Worm (Caenorhabditis elegans): Measurements from ENCODE around the gene R05C11.2.

The R05C11.2 gene

DNA sequence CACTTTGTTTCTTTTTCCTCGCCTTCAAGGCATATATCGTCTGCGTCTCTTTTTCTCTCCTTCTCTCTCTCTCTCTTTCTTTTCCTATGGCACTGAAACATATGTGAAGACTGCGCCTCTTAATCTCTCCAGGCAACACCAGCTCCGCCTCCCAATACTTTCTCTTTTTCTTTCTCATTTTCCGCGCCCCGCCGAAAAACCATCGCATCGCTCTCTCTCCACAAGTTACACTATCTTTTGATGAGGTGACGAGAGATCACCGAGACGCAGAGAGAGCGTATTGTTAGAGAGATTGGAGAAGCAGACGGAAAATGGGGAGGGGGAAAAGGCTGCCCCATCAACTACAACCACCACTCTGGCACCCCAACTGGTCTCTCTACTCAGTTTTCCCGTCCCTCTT, 10.1 kb downstream of the R05C11.2 start:
- TF ChIP-seq mbf-1 (tag; optimal IDR thresholded peaks at IDR 0.05) (no peak), nhr-21 (tag; optimal IDR thresholded peaks at IDR 0.05) (peak; percentile 61), nhr-10 (tag; optimal IDR thresholded peaks at IDR 0.05) (no peak), crh-2 (tag; optimal IDR thresholded peaks at IDR 0.05) (peak; percentile 89), nhr-129 (tag; optimal IDR thresholded peaks at IDR 0.05) (peak; percentile 90), nhr-6 (tag; optimal IDR thresholded peaks at IDR 0.05) (peak; percentile 75), unc-39 (tag; optimal IDR thresholded peaks at IDR 0.05) (no peak), dmd-4 (tag; optimal IDR thresholded peaks at IDR 0.05) (peak; percentile 56), nhr-237 (tag; optimal IDR thresholded peaks at IDR 0.05) (no peak), lin-13 (GFP tag; optimal IDR thresholded peaks at IDR 0.05) (peak; percentile 82), egl-27 (tag; optimal IDR thresholded peaks at IDR 0.05) (peak; percentile 75), unc-62 (GFP tag; optimal IDR thresholded peaks at IDR 0.05) (peak; percentile 24), fos-1 (tag; optimal IDR thresholded peaks at IDR 0.05) (peak; percentile 76), ZK546.5 (tag; optimal IDR thresholded peaks at IDR 0.05) (no peak), unc-55 (GFP tag; optimal IDR thresholded peaks at IDR 0.05) (peak; percentile 87), nhr-11 (tag; optimal IDR thresholded peaks at IDR 0.05) (peak; percentile 12), ama-1 (optimal IDR thresholded peaks at IDR 0.05) (peak; percentile 41), sem-4 (tag; optimal IDR thresholded peaks at IDR 0.05) (peak; percentile 81), zag-1 (tag; optimal IDR thresholded peaks at IDR 0.05) (peak; percentile 91), ztf-4 (tag; optimal IDR thresholded peaks at IDR 0.05) (peak; percentile 60), Y55F3AM.14 (GFP tag; optimal IDR thresholded peaks at IDR 0.05) (peak; percentile 62), nhr-12 (tag; optimal IDR thresholded peaks at IDR 0.05) (no peak), nhr-77 (tag; optimal IDR thresholded peaks at IDR 0.05) (no peak), sma-9 (GFP tag; optimal IDR thresholded peaks at IDR 0.05) (peak; percentile 86), sma-9 (tag; optimal IDR thresholded peaks at IDR 0.05) (no peak), F13H6.1 (tag; optimal IDR thresholded peaks at IDR 0.05) (peak; percentile 93), ztf-1 (GFP tag; conservative IDR thresholded peaks at IDR 0.05) (no peak), nhr-23 (tag; optimal IDR thresholded peaks at IDR 0.05) (no peak), gmeb-1 (tag; optimal IDR thresholded peaks at IDR 0.05) (no peak), snpc-4 (tag; optimal IDR thresholded peaks at IDR 0.05) (no peak), mab-5 (tag; optimal IDR thresholded peaks at IDR 0.05) (peak; percentile 85), lin-11 (tag; optimal IDR thresholded peaks at IDR 0.05) (no peak), blmp-1 (tag; optimal IDR thresholded peaks at IDR 0.05; ENCODE audit: insufficient read depth) (peak; percentile 95), C34F6.9 (tag; optimal IDR thresholded peaks at IDR 0.05) (peak; percentile 90), mdl-1 (tag; optimal IDR thresholded peaks at IDR 0.05) (peak in 1 of 2 experiments; percentile 64), skn-1 (tag; optimal IDR thresholded peaks at IDR 0.05) (no peak), nhr-25 (tag; optimal IDR thresholded peaks at IDR 0.05) (peak; percentile 67), lsy-2 (tag; optimal IDR thresholded peaks at IDR 0.05) (peak; percentile 46 to 85), ztf-11 (tag; optimal IDR thresholded peaks at IDR 0.05) (no peak), sma-3 (GFP tag; optimal IDR thresholded peaks at IDR 0.05) (peak; percentile 60), elt-1 (tag; optimal IDR thresholded peaks at IDR 0.05) (no peak)

DNA sequence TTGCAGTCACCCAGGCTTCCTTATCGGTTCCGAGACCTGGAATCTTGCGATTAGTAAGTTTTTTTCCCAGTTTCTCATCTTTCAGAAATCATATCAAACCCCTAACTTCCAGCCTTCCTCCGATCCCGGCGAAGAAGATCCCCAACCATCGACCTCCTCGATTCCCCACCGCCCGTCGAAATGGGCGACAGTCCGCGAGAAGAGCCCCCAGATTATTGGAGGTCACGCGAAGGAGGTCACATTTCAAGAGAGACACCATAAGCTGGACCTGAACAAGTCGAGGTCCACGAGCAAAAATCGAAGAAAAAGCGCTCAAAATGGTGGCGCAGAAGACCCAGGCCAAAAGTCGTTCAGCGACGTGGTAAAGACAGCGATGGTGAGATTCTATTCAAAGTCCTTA, 21.4 kb downstream of the R05C11.2 start:
- TF ChIP-seq ama-1 (optimal IDR thresholded peaks at IDR 0.05) (no peak), nhr-11 (tag; optimal IDR thresholded peaks at IDR 0.05) (no peak), snpc-4 (tag; optimal IDR thresholded peaks at IDR 0.05) (no peak), blmp-1 (tag; optimal IDR thresholded peaks at IDR 0.05; ENCODE audit: insufficient read depth) (no peak), zag-1 (tag; optimal IDR thresholded peaks at IDR 0.05) (no peak), dmd-4 (tag; optimal IDR thresholded peaks at IDR 0.05) (no peak), Y55F3AM.14 (GFP tag; optimal IDR thresholded peaks at IDR 0.05) (no peak), mab-5 (tag; optimal IDR thresholded peaks at IDR 0.05) (no peak), nhr-21 (tag; optimal IDR thresholded peaks at IDR 0.05) (no peak), nhr-129 (tag; optimal IDR thresholded peaks at IDR 0.05) (no peak), unc-55 (GFP tag; optimal IDR thresholded peaks at IDR 0.05) (no peak), sma-9 (GFP tag; optimal IDR thresholded peaks at IDR 0.05) (no peak), sma-9 (tag; optimal IDR thresholded peaks at IDR 0.05) (no peak), egl-27 (tag; optimal IDR thresholded peaks at IDR 0.05) (no peak), crh-2 (tag; optimal IDR thresholded peaks at IDR 0.05) (no peak), mdl-1 (tag; optimal IDR thresholded peaks at IDR 0.05) (no peak), R02D3.7 (tag; optimal IDR thresholded peaks at IDR 0.05) (no peak), sma-3 (GFP tag; optimal IDR thresholded peaks at IDR 0.05) (no peak), fos-1 (tag; optimal IDR thresholded peaks at IDR 0.05) (no peak), peb-1 (tag; optimal IDR thresholded peaks at IDR 0.05) (no peak)

All from whole organism, L2 larva.